Worm (Caenorhabditis elegans) whole organism, L1 larva: ENCODE results near the gene nlp-82.
A peak's percentile ranks its signal among the peaks of the same experiment; 100 is the strongest.

Experiments
- C04F5.9 ChIP-seq: sonication (generic microtip); optimal IDR thresholded peaks from 2 replicates; lab custom pipeline; 2016; ENCODE audit warnings: missing genetic modification characterization, missing compliant biosample characterization
- C16A3.4 ChIP-seq: fragments of 150-350 bp; optimal IDR thresholded peaks from 2 replicates; lab custom pipeline; 2014; ENCODE audit warnings: missing biosample characterization, missing genetic modification characterization
- C34B4.2 ChIP-seq: sonication (generic microtip); optimal IDR thresholded peaks from 2 replicates; lab custom pipeline; 2017; ENCODE audit warnings: mild to moderate bottlenecking, missing genetic modification characterization, missing compliant biosample characterization
- F16B12.6 ChIP-seq: fragments of 150-350 bp; optimal IDR thresholded peaks from 2 replicates; lab custom pipeline; 2014; ENCODE audit warnings: missing biosample characterization, missing genetic modification characterization
- aha-1 ChIP-seq: fragments of 150-350 bp; optimal IDR thresholded peaks from 2 replicates; lab custom pipeline; 2014; ENCODE audit warnings: missing biosample characterization, missing genetic modification characterization
- alr-1 ChIP-seq: fragments of 200-800 bp; sonication (Bioruptor generic); optimal IDR thresholded peaks from 2 replicates; lab custom pipeline; 2018; ENCODE audit warnings: borderline replicate concordance, mild to moderate bottlenecking, missing genetic modification characterization, missing compliant biosample characterization
- aly-2 ChIP-seq: fragments of 150-350 bp; optimal IDR thresholded peaks from 2 replicates; lab custom pipeline; 2014; ENCODE audit warnings: missing biosample characterization, missing genetic modification characterization
- ama-1 ChIP-seq: fragments of 150-350 bp; optimal IDR thresholded peaks from 2 replicates; lab custom pipeline; 2014
- ceh-8 ChIP-seq: fragments of 200-800 bp; sonication (Bioruptor generic); optimal IDR thresholded peaks from 2 replicates; lab custom pipeline; 2018; ENCODE audit warnings: mild to moderate bottlenecking, missing genetic modification characterization, moderate library complexity, missing compliant biosample characterization
- ceh-88 ChIP-seq: fragments of 200-800 bp; sonication (Bioruptor generic); IDR thresholded peaks from 2 replicates; pipeline ENCODE4 v1.3.6; 2022; ENCODE audit warnings: missing genetic modification characterization, missing compliant biosample characterization
- ceh-90 ChIP-seq: sonication (generic microtip); optimal IDR thresholded peaks from 2 replicates; lab custom pipeline; 2016; ENCODE audit warnings: missing genetic modification characterization, missing compliant biosample characterization
- dpl-1 ChIP-seq, 3 experiments: fragments of 150-350 bp in 2 of 3; sonication (generic microtip) in 1 of 3; optimal IDR thresholded peaks; 2 replicates each; lab custom pipeline; 2014 to 2017; ENCODE audit warnings: missing biosample characterization in 3 of 3, missing genetic modification characterization in 3 of 3, missing genetic modification reagents in 3 of 3
- dsc-1 ChIP-seq: sonication (generic microtip); optimal IDR thresholded peaks from 2 replicates; lab custom pipeline; 2016; ENCODE audit warnings: mild to moderate bottlenecking, missing genetic modification characterization, missing compliant biosample characterization
- elt-2 ChIP-seq: sonication (generic microtip); optimal IDR thresholded peaks from 2 replicates; lab custom pipeline; 2016; ENCODE audit warnings: missing genetic modification characterization, mild to moderate bottlenecking, inconsistent platforms, missing compliant biosample characterization, missing genetic modification reagents
- elt-3 ChIP-seq, 6 experiments: fragments of 150-350 bp in 1 of 6; sonication (generic microtip); optimal IDR thresholded peaks; 2 replicates each; lab custom pipeline; 2017 to 2018; ENCODE audit warnings: missing biosample characterization in 6 of 6, missing genetic modification characterization in 6 of 6, inconsistent platforms in 1 of 6
- ets-5 ChIP-seq: fragments of 200-800 bp; sonication (Bioruptor generic); IDR thresholded peaks from 2 replicates; pipeline ENCODE4 v1.3.6; 2022; ENCODE audit warnings: missing genetic modification characterization, missing compliant biosample characterization
- fkh-10 ChIP-seq: sonication (generic microtip); optimal IDR thresholded peaks from 2 replicates; lab custom pipeline; 2017; ENCODE audit warnings: missing biosample characterization, missing genetic modification reagents, missing genetic modification characterization
- fkh-4 ChIP-seq: sonication (generic microtip); optimal IDR thresholded peaks from 2 replicates; lab custom pipeline; 2016; ENCODE audit warnings: missing compliant biosample characterization, missing genetic modification characterization, borderline replicate concordance
- fkh-8 ChIP-seq: sonication (generic microtip); optimal IDR thresholded peaks from 2 replicates; lab custom pipeline; 2016; ENCODE audit warnings: mild to moderate bottlenecking, missing genetic modification characterization, missing compliant biosample characterization
- hlh-17 ChIP-seq: fragments of 200-800 bp; sonication (Bioruptor generic); optimal IDR thresholded peaks from 2 replicates; lab custom pipeline; 2018; ENCODE audit warnings: missing genetic modification characterization, mild to moderate bottlenecking, missing compliant biosample characterization, moderate library complexity, borderline replicate concordance
- hpl-2 ChIP-seq: fragments of 150-350 bp; optimal IDR thresholded peaks from 2 replicates; lab custom pipeline; 2014; ENCODE audit warnings: missing biosample characterization, missing genetic modification reagents, missing genetic modification characterization
- irx-1 ChIP-seq: sonication (generic microtip); optimal IDR thresholded peaks from 2 replicates; lab custom pipeline; 2016; ENCODE audit warnings: missing genetic modification characterization, missing compliant biosample characterization
- isw-1 ChIP-seq: fragments of 200-800 bp; sonication (Bioruptor generic); IDR thresholded peaks from 2 replicates; pipeline ENCODE4 v1.3.6; 2022; ENCODE audit warnings: missing genetic modification characterization, missing compliant biosample characterization
- jun-1 ChIP-seq: fragments of 150-350 bp; optimal IDR thresholded peaks from 2 replicates; lab custom pipeline; 2014; ENCODE audit warnings: missing biosample characterization, missing genetic modification reagents, missing genetic modification characterization
- lin-14 ChIP-seq: fragments of 200-800 bp; sonication (Bioruptor generic); optimal IDR thresholded peaks from 2 replicates; lab custom pipeline; 2018; ENCODE audit warnings: mild to moderate bottlenecking, missing genetic modification characterization, moderate library complexity, missing compliant biosample characterization
- lin-15B ChIP-seq: fragments of 150-350 bp; sonication (generic microtip); optimal IDR thresholded peaks from 3 replicates; lab custom pipeline; 2014; ENCODE audit warnings: missing biosample characterization, missing genetic modification characterization
- lin-35 ChIP-seq, 2 experiments: fragments of 150-350 bp; optimal IDR thresholded peaks; 2 replicates each; lab custom pipeline; 2014; ENCODE audit warnings: missing biosample characterization in 2 of 2, missing genetic modification characterization in 2 of 2, missing genetic modification reagents in 2 of 2
- lin-39 ChIP-seq: fragments of 150-350 bp; optimal IDR thresholded peaks from 2 replicates; lab custom pipeline; 2014; ENCODE audit warnings: missing biosample characterization, missing genetic modification reagents, missing genetic modification characterization
- lir-3 ChIP-seq: sonication (generic microtip); optimal IDR thresholded peaks from 2 replicates; lab custom pipeline; 2016; ENCODE audit warnings: mild to moderate bottlenecking, missing genetic modification characterization, moderate library complexity, missing compliant biosample characterization; ENCODE audit not compliant: poor library complexity
- mdl-1 ChIP-seq, 2 experiments: fragments of 150-350 bp; optimal IDR thresholded peaks; 2 replicates each; lab custom pipeline; 2014 to 2017; ENCODE audit warnings: missing biosample characterization in 2 of 2, missing genetic modification characterization in 2 of 2, inconsistent platforms in 1 of 2
- mef-2 ChIP-seq: fragments of 150-350 bp; optimal IDR thresholded peaks from 2 replicates; lab custom pipeline; 2014; ENCODE audit warnings: missing biosample characterization, missing genetic modification characterization
- mep-1 ChIP-seq: fragments of 150-350 bp; optimal IDR thresholded peaks from 2 replicates; lab custom pipeline; 2014; ENCODE audit warnings: missing biosample characterization, missing genetic modification characterization
- nhr-11 ChIP-seq: fragments of 150-350 bp; optimal IDR thresholded peaks from 2 replicates; lab custom pipeline; 2014; ENCODE audit warnings: missing biosample characterization, missing genetic modification characterization
- nhr-71 ChIP-seq: sonication (generic microtip); optimal IDR thresholded peaks from 2 replicates; lab custom pipeline; 2016; ENCODE audit warnings: mild to moderate bottlenecking, missing genetic modification characterization, moderate library complexity, missing compliant biosample characterization
- nhr-84 ChIP-seq: sonication (generic microtip); optimal IDR thresholded peaks from 2 replicates; lab custom pipeline; 2017; ENCODE audit warnings: missing biosample characterization, missing genetic modification characterization
- nhr-90 ChIP-seq: sonication (generic microtip); optimal IDR thresholded peaks from 2 replicates; lab custom pipeline; 2016; ENCODE audit warnings: mild to moderate bottlenecking, missing genetic modification characterization, missing compliant biosample characterization; ENCODE audit not compliant: poor library complexity
- pqm-1 ChIP-seq: sonication (generic microtip); optimal IDR thresholded peaks from 3 replicates; lab custom pipeline; 2017; ENCODE audit warnings: missing biosample characterization, missing genetic modification characterization
- skn-1 ChIP-seq: fragments of 150-350 bp; optimal IDR thresholded peaks from 2 replicates; lab custom pipeline; 2014; ENCODE audit warnings: missing biosample characterization, missing genetic modification characterization
- snpc-4 ChIP-seq: fragments of 150-350 bp; optimal IDR thresholded peaks from 2 replicates; lab custom pipeline; 2014; ENCODE audit warnings: missing biosample characterization, missing genetic modification characterization
- snu-23 ChIP-seq: sonication (generic microtip); optimal IDR thresholded peaks from 2 replicates; lab custom pipeline; 2016; ENCODE audit warnings: missing genetic modification characterization, missing compliant biosample characterization
- sox-4 ChIP-seq: sonication (generic microtip); optimal IDR thresholded peaks from 2 replicates; lab custom pipeline; 2016; ENCODE audit warnings: missing genetic modification characterization, missing compliant biosample characterization
- sptf-1 ChIP-seq: fragments of 150-350 bp; optimal IDR thresholded peaks from 2 replicates; lab custom pipeline; 2014; ENCODE audit warnings: missing biosample characterization, missing genetic modification characterization
- swsn-7 ChIP-seq: sonication (generic microtip); optimal IDR thresholded peaks from 2 replicates; lab custom pipeline; 2016; ENCODE audit warnings: missing genetic modification characterization, missing compliant biosample characterization
- tlp-1 ChIP-seq: fragments of 150-350 bp; optimal IDR thresholded peaks from 2 replicates; lab custom pipeline; 2014; ENCODE audit warnings: missing biosample characterization, missing genetic modification characterization
- unc-130 ChIP-seq: fragments of 150-350 bp; optimal IDR thresholded peaks from 2 replicates; lab custom pipeline; 2017; ENCODE audit warnings: missing biosample characterization, missing genetic modification characterization, inconsistent platforms
- unc-30 ChIP-seq: sonication (generic microtip); optimal IDR thresholded peaks from 2 replicates; lab custom pipeline; 2017; ENCODE audit warnings: missing biosample characterization, missing genetic modification characterization
- unc-62 ChIP-seq: fragments of 150-350 bp; optimal IDR thresholded peaks from 2 replicates; lab custom pipeline; 2014; ENCODE audit warnings: missing biosample characterization, missing genetic modification reagents, missing genetic modification characterization
- unc-86 ChIP-seq: sonication (generic microtip); optimal IDR thresholded peaks from 2 replicates; lab custom pipeline; 2016; ENCODE audit warnings: missing genetic modification characterization, missing compliant biosample characterization
- unc-98 ChIP-seq: fragments of 200-800 bp; sonication (Bioruptor generic); IDR thresholded peaks from 2 replicates; pipeline ENCODE4 v1.3.6; 2022; ENCODE audit warnings: missing genetic modification characterization, missing compliant biosample characterization
- zip-4 ChIP-seq: fragments of 200-800 bp; sonication (Bioruptor generic); optimal IDR thresholded peaks from 2 replicates; lab custom pipeline; 2018; ENCODE audit warnings: mild to moderate bottlenecking, missing genetic modification characterization, moderate library complexity, missing compliant biosample characterization
- ztf-4 ChIP-seq: fragments of 150-350 bp; optimal IDR thresholded peaks from 2 replicates; lab custom pipeline; 2014; ENCODE audit warnings: missing biosample characterization, missing genetic modification characterization

The nlp-82 gene

DNA sequence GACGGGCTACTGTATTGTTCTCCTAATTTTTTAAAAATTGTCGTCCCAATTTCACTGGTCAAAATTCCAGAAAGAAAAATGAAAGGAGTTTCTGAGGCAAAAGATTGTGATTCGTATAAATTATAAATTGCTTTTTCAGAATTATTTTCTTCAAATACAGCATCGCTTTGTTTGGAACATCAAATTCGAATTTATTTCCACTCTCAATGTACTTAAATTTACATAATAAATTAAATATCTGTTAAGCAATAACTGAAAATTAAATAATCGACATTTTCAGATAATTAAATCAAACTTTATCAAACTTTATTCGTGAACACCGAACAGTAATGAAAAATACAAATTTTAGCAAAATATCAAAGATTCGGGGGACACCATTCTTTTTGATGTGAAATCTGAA is 20.6 kb upstream of the nlp-82 start:
- TF ChIP-seq mep-1 (peak; percentile 2), sox-4 (tag; lab: Kevin White, UChicago) (no peak), ets-5 (no peak), C04F5.9 (tag; lab: Kevin White, UChicago) (no peak), aly-2 (tag; lab: Kevin White, UChicago) (peak; percentile 31), alr-1 (tag; lab: Kevin White, UChicago) (no peak)
- TF ChIP-seq, all 84 proteins: peak for 2

DNA sequence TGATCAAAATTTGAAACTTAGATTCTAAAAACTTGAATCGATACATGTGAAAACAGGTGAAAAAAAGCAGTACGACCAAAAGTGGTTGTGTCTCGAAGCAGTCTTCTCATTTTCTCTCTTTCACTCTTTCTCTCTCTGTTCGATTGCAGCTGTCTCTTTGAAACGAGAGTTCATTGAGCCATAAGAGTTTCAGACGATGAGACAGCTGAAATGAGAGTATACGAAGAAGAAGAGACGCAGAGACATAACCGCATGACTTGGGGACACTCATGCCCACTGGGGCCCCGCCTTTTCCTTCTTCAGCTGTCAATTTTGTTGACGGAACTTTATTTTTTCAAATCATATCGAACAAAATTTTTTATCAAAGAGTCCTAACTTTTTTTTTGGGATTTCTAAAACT is 19.9 kb upstream of the nlp-82 start:
- TF ChIP-seq mef-2 (tag; lab: Kevin White, UChicago): peak; percentile 66
- peak; percentile 67 for TF ChIP-seq skn-1 (tag; lab: Kevin White, UChicago)
- peak; percentile 97 for TF ChIP-seq lin-14
- peak; percentile 96 for TF ChIP-seq nhr-71 (tag; lab: Kevin White, UChicago)
- TF ChIP-seq isw-1 (GFP tag; lab: Robert Waterston, UW): peak; percentile 66
- TF ChIP-seq dpl-1 (GFP tag; optimal IDR thresholded peaks at IDR 0.05; lab: Kevin White, UChicago): peak; percentile 47 to 70 (median 69)
- no peak for TF ChIP-seq ceh-8 (GFP tag; lab: Kevin White, UChicago)
- TF ChIP-seq irx-1 (tag; lab: Kevin White, UChicago): peak; percentile 79
- no peak for TF ChIP-seq pqm-1 (tag; lab: Kevin White, UChicago)
- peak; percentile 14 to 92 for TF ChIP-seq mdl-1 (tag; optimal IDR thresholded peaks at IDR 0.05; lab: Kevin White, UChicago)
- peak; percentile 62 for TF ChIP-seq lir-3 (tag; lab: Kevin White, UChicago)
- TF ChIP-seq jun-1: peak; percentile 78
- no peak for TF ChIP-seq unc-130 (tag; lab: Kevin White, UChicago)
- peak; percentile 2 for TF ChIP-seq fkh-10 (GFP tag; lab: Kevin White, UChicago)
- TF ChIP-seq snpc-4 (tag; lab: Kevin White, UChicago): peak; percentile 59
- peak; percentile 71 for TF ChIP-seq ztf-4 (tag; lab: Kevin White, UChicago)
- TF ChIP-seq C34B4.2 (tag; lab: Kevin White, UChicago): no peak
- peak; percentile 89 for TF ChIP-seq fkh-8 (tag; lab: Kevin White, UChicago)
- TF ChIP-seq nhr-84 (tag; lab: Kevin White, UChicago): no peak
- TF ChIP-seq tlp-1: no peak
- TF ChIP-seq ceh-90: no peak
- no peak for TF ChIP-seq unc-62
- TF ChIP-seq mep-1: peak; percentile 86
- TF ChIP-seq hpl-2 (GFP tag; lab: Kevin White, UChicago): peak; percentile 44
- peak; percentile 48 for TF ChIP-seq dsc-1
- peak; percentile 45 for TF ChIP-seq fkh-4 (tag; lab: Kevin White, UChicago)
- TF ChIP-seq lin-39 (tag; lab: Kevin White, UChicago): peak; percentile 60
- TF ChIP-seq nhr-90: peak; percentile 77
- peak; percentile 86 for TF ChIP-seq swsn-7 (tag; lab: Kevin White, UChicago)
- TF ChIP-seq ets-5: no peak
- no peak for TF ChIP-seq aha-1 (tag; lab: Kevin White, UChicago)
- peak; percentile 16; the same call in 1 of the 2 replicates for TF ChIP-seq ceh-88 (GFP tag; lab: Robert Waterston, UW)
- TF ChIP-seq unc-86 (tag; lab: Kevin White, UChicago): peak; percentile 72
- TF ChIP-seq hlh-17: no peak
- no peak for TF ChIP-seq zip-4 (GFP tag; lab: Kevin White, UChicago)
- no peak for TF ChIP-seq unc-98 (GFP tag; lab: Robert Waterston, UW)
- TF ChIP-seq C16A3.4 (tag; lab: Kevin White, UChicago): peak; percentile 71
- TF ChIP-seq unc-30 (tag; lab: Kevin White, UChicago): no peak
- TF ChIP-seq snu-23 (GFP tag; lab: Kevin White, UChicago): peak; percentile 94
- peak in 2 of 6 experiments; percentile 63 to 82 for TF ChIP-seq elt-3 (tag; optimal IDR thresholded peaks at IDR 0.05; lab: Kevin White, UChicago)
- peak; percentile 68 to 84 for TF ChIP-seq lin-35 (GFP tag; optimal IDR thresholded peaks at IDR 0.05; lab: Kevin White, UChicago)
- TF ChIP-seq nhr-11 (tag; lab: Kevin White, UChicago): peak; percentile 86
- peak; percentile 53 for TF ChIP-seq elt-2 (tag; lab: Kevin White, UChicago)
- TF ChIP-seq aly-2 (tag; lab: Kevin White, UChicago): peak; percentile 42
- peak; percentile 1 for TF ChIP-seq lin-15B (tag; lab: Kevin White, UChicago)
- peak; percentile 51 for TF ChIP-seq F16B12.6 (tag; lab: Kevin White, UChicago)
- TF ChIP-seq C04F5.9 (tag; lab: Kevin White, UChicago): peak; percentile 16
- peak; percentile 6 for TF ChIP-seq ama-1 (lab: Kevin White, UChicago)
- TF ChIP-seq sptf-1: no peak
